Worm (Caenorhabditis elegans) whole organism, late embryonic: ENCODE data around the gene tbx-31.

Experiments used
- T23F11.4 ChIP-seq: fragments of 200-800 bp; sonication (Bioruptor generic); optimal IDR thresholded peaks from 2 replicates; lab custom pipeline; 2018; ENCODE audit warnings: mild to moderate bottlenecking, missing genetic modification characterization, missing compliant biosample characterization
- ama-1 ChIP-seq: fragments of 150-350 bp; optimal IDR thresholded peaks from 2 replicates; lab custom pipeline; 2014
- ceh-45 ChIP-seq: fragments of 200-800 bp; sonication (Bioruptor generic); IDR thresholded peaks from 2 replicates; pipeline ENCODE4 v1.3.6; 2022; ENCODE audit warnings: missing genetic modification reagents, missing genetic modification characterization, missing compliant biosample characterization
- ceh-6 ChIP-seq: fragments of 200-800 bp; sonication (Bioruptor generic); optimal IDR thresholded peaks from 2 replicates; lab custom pipeline; 2018; ENCODE audit warnings: mild to moderate bottlenecking, missing genetic modification characterization, missing compliant biosample characterization
- ceh-9 ChIP-seq: sonication (generic microtip); optimal IDR thresholded peaks from 2 replicates; lab custom pipeline; 2016; ENCODE audit warnings: mild to moderate bottlenecking, missing genetic modification characterization, inconsistent platforms, missing compliant biosample characterization
- odd-2 ChIP-seq: sonication (generic microtip); optimal IDR thresholded peaks from 2 replicates; lab custom pipeline; 2017; ENCODE audit warnings: antibody characterized with exemption, mild to moderate bottlenecking, missing genetic modification characterization, missing compliant biosample characterization
- rnt-1 ChIP-seq: sonication (generic microtip); optimal IDR thresholded peaks from 2 replicates; lab custom pipeline; 2016; ENCODE audit warnings: missing genetic modification characterization, missing compliant biosample characterization
- ztf-16 ChIP-seq: sonication (generic microtip); optimal IDR thresholded peaks from 2 replicates; lab custom pipeline; 2017; ENCODE audit warnings: missing genetic modification characterization, missing compliant biosample characterization

- no peak for TF ChIP-seq ama-1 (lab: Kevin White, UChicago)
- no peak for TF ChIP-seq T23F11.4 (GFP tag; lab: Kevin White, UChicago)
- TF ChIP-seq ceh-9, result no peak
- TF ChIP-seq ceh-6, result no peak
- no peak for TF ChIP-seq ztf-16 (tag; lab: Kevin White, UChicago)
- no peak for TF ChIP-seq odd-2 (tag; lab: Kevin White, UChicago)
- no peak for TF ChIP-seq ceh-45 (GFP tag; lab: Robert Waterston, UW)
- TF ChIP-seq rnt-1 (tag; lab: Kevin White, UChicago), result no peak
Observed at ce11 chrX:1712538-1712937, 38.6 kb upstream of the tbx-31 start, which contains the start of gene fbxa-52.
